Fruit fly (Drosophila melanogaster) S2 (cell line): ENCODE results near the gene Spec2.
A peak's percentile ranks its signal among the peaks of the same experiment; 100 is the strongest.

Source experiments
- CG8478 ChIP-seq: fragments of >200 bp; optimal IDR thresholded peaks from 2 replicates; lab custom pipeline; 2018
- CTCF ChIP-seq, 2 experiments: fragments of >200 bp; optimal IDR thresholded peaks; 2 replicates each; lab custom pipeline; 2018

DNA sequence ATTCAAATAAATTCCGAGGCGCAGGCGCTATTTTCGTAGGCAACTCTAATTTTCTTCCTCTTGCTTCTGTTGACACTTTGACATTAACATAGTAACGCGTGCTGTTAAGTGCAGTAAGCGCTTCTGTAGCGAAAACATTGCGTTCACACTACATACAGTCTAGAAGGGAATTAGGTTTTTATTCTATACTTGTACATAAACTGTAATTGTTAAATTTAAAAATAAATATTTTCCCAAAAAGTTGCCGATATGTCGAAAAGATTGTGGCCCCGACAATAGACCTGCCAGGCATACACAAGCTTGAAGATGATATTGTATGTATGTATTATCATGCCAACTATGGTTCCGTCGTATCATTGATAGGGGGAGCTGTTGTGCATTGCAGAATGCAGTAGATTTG lies 17.4 kb downstream of the Spec2 start, which contains the start of gene asl:
- TF ChIP-seq CG8478 (lab: Kevin White, UChicago) = no peak
- TF ChIP-seq CTCF (optimal IDR thresholded peaks at IDR 0.05; lab: Kevin White, UChicago) = peak; percentile 84 to 87
